Worm (Caenorhabditis elegans): Measurements from ENCODE around the gene C29E4.9.

Gene C29E4.9

ce11 chrIII:7956965-7957364, at the start of gene C29E4.9:
C29E4.9 (minus strand) TSS chrIII:7957065.
- no peak for TF ChIP-seq tab-1 (GFP tag; IDR thresholded peaks at IDR 0.05)
- no peak for TF ChIP-seq cog-1 (tag; optimal IDR thresholded peaks at IDR 0.05)
- no peak for TF ChIP-seq T22C8.4 (GFP tag; IDR thresholded peaks at IDR 0.05)

ce11 chrIII:8004091-8004490, 47.2 kb upstream of the C29E4.9 start, which contains the start of gene C06G4.6:
C06G4.6 (plus strand) TSS chrIII:8004391.
- TF ChIP-seq ztf-23 (GFP tag; IDR thresholded peaks at IDR 0.05) (no peak), T22C8.4 (GFP tag; IDR thresholded peaks at IDR 0.05) (no peak), tab-1 (GFP tag; IDR thresholded peaks at IDR 0.05) (no peak), med-1 (GFP tag; optimal IDR thresholded peaks at IDR 0.05; ENCODE audit: insufficient read depth) (no peak), ref-1 (GFP tag; conservative IDR thresholded peaks at IDR 0.05) (no peak), ztf-29 (GFP tag; IDR thresholded peaks at IDR 0.05) (no peak), flt-1 (GFP tag; IDR thresholded peaks at IDR 0.05) (no peak), cog-1 (tag; optimal IDR thresholded peaks at IDR 0.05) (no peak), klf-2 (GFP tag; conservative IDR thresholded peaks at IDR 0.05) (no peak)

- no peak for TF ChIP-seq ref-1 (GFP tag; conservative IDR thresholded peaks at IDR 0.05)
- TF ChIP-seq klf-2 (GFP tag; conservative IDR thresholded peaks at IDR 0.05), result no peak
- TF ChIP-seq ztf-29 (GFP tag; IDR thresholded peaks at IDR 0.05), result no peak
- no peak for TF ChIP-seq med-1 (GFP tag; optimal IDR thresholded peaks at IDR 0.05; ENCODE audit: insufficient read depth)
- no peak for TF ChIP-seq T22C8.4 (GFP tag; IDR thresholded peaks at IDR 0.05)
- TF ChIP-seq tab-1 (GFP tag; IDR thresholded peaks at IDR 0.05), result no peak
- no peak for TF ChIP-seq cog-1 (tag; optimal IDR thresholded peaks at IDR 0.05)
- TF ChIP-seq ztf-23 (GFP tag; IDR thresholded peaks at IDR 0.05), result no peak
- no peak for TF ChIP-seq flt-1 (GFP tag; IDR thresholded peaks at IDR 0.05)
These were observed 44.7 kb upstream of the C29E4.9 start for ce11 chrIII:8001557-8001956.

- TF ChIP-seq T22C8.4 (GFP tag; IDR thresholded peaks at IDR 0.05), result no peak
- TF ChIP-seq klf-2 (GFP tag; conservative IDR thresholded peaks at IDR 0.05), result no peak
- TF ChIP-seq tab-1 (GFP tag; IDR thresholded peaks at IDR 0.05), result no peak
- no peak for TF ChIP-seq cog-1 (tag; optimal IDR thresholded peaks at IDR 0.05)
- TF ChIP-seq flt-1 (GFP tag; IDR thresholded peaks at IDR 0.05), result no peak
- no peak for TF ChIP-seq ref-1 (GFP tag; conservative IDR thresholded peaks at IDR 0.05)
- no peak for TF ChIP-seq ztf-23 (GFP tag; IDR thresholded peaks at IDR 0.05)
- TF ChIP-seq ztf-29 (GFP tag; IDR thresholded peaks at IDR 0.05), result no peak
- TF ChIP-seq med-1 (GFP tag; optimal IDR thresholded peaks at IDR 0.05; ENCODE audit: insufficient read depth), result no peak
These were observed 40.7 kb upstream of the C29E4.9 start for ce11 chrIII:7997447-7998046.

- TF ChIP-seq med-1 (GFP tag; optimal IDR thresholded peaks at IDR 0.05; ENCODE audit: insufficient read depth) (no peak), ref-1 (GFP tag; conservative IDR thresholded peaks at IDR 0.05) (no peak), T22C8.4 (GFP tag; IDR thresholded peaks at IDR 0.05) (no peak), klf-2 (GFP tag; conservative IDR thresholded peaks at IDR 0.05) (no peak), cog-1 (tag; optimal IDR thresholded peaks at IDR 0.05) (no peak), tab-1 (GFP tag; IDR thresholded peaks at IDR 0.05) (no peak), ztf-29 (GFP tag; IDR thresholded peaks at IDR 0.05) (no peak), ztf-23 (GFP tag; IDR thresholded peaks at IDR 0.05) (no peak), flt-1 (GFP tag; IDR thresholded peaks at IDR 0.05) (no peak)
These were observed 39.5 kb upstream of the C29E4.9 start, which contains the start of gene npr-17 for ce11 chrIII:7996353-7996752. npr-17 (minus strand) TSS chrIII:7996453.

ce11 chrIII:7986585-7987171, 29.8 kb upstream of the C29E4.9 start, which contains the start of gene hrpk-2:
hrpk-2 (plus strand) TSS chrIII:7987121.
- TF ChIP-seq cog-1 (tag; optimal IDR thresholded peaks at IDR 0.05) (no peak), flt-1 (GFP tag; IDR thresholded peaks at IDR 0.05) (no peak), klf-2 (GFP tag; conservative IDR thresholded peaks at IDR 0.05) (no peak), ztf-23 (GFP tag; IDR thresholded peaks at IDR 0.05) (no peak), med-1 (GFP tag; optimal IDR thresholded peaks at IDR 0.05; ENCODE audit: insufficient read depth) (no peak), T22C8.4 (GFP tag; IDR thresholded peaks at IDR 0.05) (no peak), ztf-29 (GFP tag; IDR thresholded peaks at IDR 0.05) (no peak)

ce11 chrIII:7981938-7982337, 25.1 kb upstream of the C29E4.9 start:
- TF ChIP-seq T22C8.4 (GFP tag; IDR thresholded peaks at IDR 0.05) (no peak), klf-2 (GFP tag; conservative IDR thresholded peaks at IDR 0.05) (no peak), tab-1 (GFP tag; IDR thresholded peaks at IDR 0.05) (no peak), flt-1 (GFP tag; IDR thresholded peaks at IDR 0.05) (no peak), ztf-29 (GFP tag; IDR thresholded peaks at IDR 0.05) (no peak), med-1 (GFP tag; optimal IDR thresholded peaks at IDR 0.05; ENCODE audit: insufficient read depth) (no peak), ztf-23 (GFP tag; IDR thresholded peaks at IDR 0.05) (no peak), cog-1 (tag; optimal IDR thresholded peaks at IDR 0.05) (no peak), ref-1 (GFP tag; conservative IDR thresholded peaks at IDR 0.05) (no peak)

ce11 chrIII:7981233-7981632, 24.4 kb upstream of the C29E4.9 start:
- no peak for TF ChIP-seq tab-1 (GFP tag; IDR thresholded peaks at IDR 0.05)
- no peak for TF ChIP-seq ref-1 (GFP tag; conservative IDR thresholded peaks at IDR 0.05)
- TF ChIP-seq flt-1 (GFP tag; IDR thresholded peaks at IDR 0.05), result no peak
- TF ChIP-seq med-1 (GFP tag; optimal IDR thresholded peaks at IDR 0.05; ENCODE audit: insufficient read depth), result no peak
- no peak for TF ChIP-seq T22C8.4 (GFP tag; IDR thresholded peaks at IDR 0.05)
- TF ChIP-seq cog-1 (tag; optimal IDR thresholded peaks at IDR 0.05), result no peak
- TF ChIP-seq klf-2 (GFP tag; conservative IDR thresholded peaks at IDR 0.05), result no peak
- TF ChIP-seq ztf-29 (GFP tag; IDR thresholded peaks at IDR 0.05), result no peak
- TF ChIP-seq ztf-23 (GFP tag; IDR thresholded peaks at IDR 0.05), result no peak

- no peak for TF ChIP-seq med-1 (GFP tag; optimal IDR thresholded peaks at IDR 0.05; ENCODE audit: insufficient read depth)
- TF ChIP-seq cog-1 (tag; optimal IDR thresholded peaks at IDR 0.05), result no peak
- TF ChIP-seq klf-2 (GFP tag; conservative IDR thresholded peaks at IDR 0.05), result no peak
- TF ChIP-seq T22C8.4 (GFP tag; IDR thresholded peaks at IDR 0.05), result no peak
These were observed 22.8 kb upstream of the C29E4.9 start, which contains the start of gene clp-1 for ce11 chrIII:7979659-7980058. clp-1 (plus strand) TSS chrIII:7979959.

ce11 chrIII:7978723-7979122, 21.9 kb upstream of the C29E4.9 start:
- TF ChIP-seq med-1 (GFP tag; optimal IDR thresholded peaks at IDR 0.05; ENCODE audit: insufficient read depth) (no peak), klf-2 (GFP tag; conservative IDR thresholded peaks at IDR 0.05) (no peak)

Measured in whole organism, midembryonic.